Fruit fly (Drosophila melanogaster) whole organism, prepupa: ENCODE data around the gene CG44004.
A peak's percentile ranks its signal among the peaks of the same experiment; 100 is the strongest.

Experiments
- CG10669 ChIP-seq: fragments of 200-800 bp; sonication (Bioruptor generic); optimal IDR thresholded peaks from 3 replicates; lab custom pipeline; 2018; ENCODE audit warnings: missing biosample characterization, mild to moderate bottlenecking, missing genetic modification characterization, moderate library complexity
- CG11294 ChIP-seq: fragments of 200-800 bp; sonication (Bioruptor generic); IDR thresholded peaks from 2 replicates; pipeline ENCODE4 v1.3.6; 2022; ENCODE audit warnings: missing biosample characterization, missing genetic modification characterization
- CG11762 ChIP-seq: fragments of 200-800 bp; sonication (Bioruptor generic); optimal IDR thresholded peaks from 3 replicates; lab custom pipeline; 2016; ENCODE audit warnings: missing biosample characterization, missing genetic modification characterization; ENCODE audit not compliant: insufficient read depth
- CG11902 ChIP-seq: fragments of 200-800 bp; sonication (Bioruptor generic); optimal IDR thresholded peaks from 3 replicates; lab custom pipeline; 2016; ENCODE audit warnings: missing biosample characterization, missing genetic modification characterization
- CG15336 ChIP-seq: fragments of 200-800 bp; sonication (Bioruptor generic); IDR thresholded peaks from 2 replicates; pipeline ENCODE4 v1.3.6; 2022; ENCODE audit warnings: missing biosample characterization, missing genetic modification characterization
- CG1621 ChIP-seq: fragments of 200-800 bp; sonication (Bioruptor generic); optimal IDR thresholded peaks from 3 replicates; lab custom pipeline; 2018; ENCODE audit warnings: missing biosample characterization, mild to moderate bottlenecking, missing genetic modification characterization
- CG16779 ChIP-seq: fragments of 200-800 bp; sonication (Bioruptor generic); optimal IDR thresholded peaks from 3 replicates; lab custom pipeline; 2017; ENCODE audit warnings: missing biosample characterization, mild to moderate bottlenecking, missing genetic modification characterization
- CG3032 ChIP-seq: fragments of 200-800 bp; optimal IDR thresholded peaks from 2 replicates; lab custom pipeline; 2019; ENCODE audit warnings: missing biosample characterization, mild to moderate bottlenecking, missing genetic modification characterization, moderate library complexity
- CG32006 ChIP-seq: fragments of 200-800 bp; sonication (Bioruptor generic); optimal IDR thresholded peaks from 3 replicates; lab custom pipeline; 2017; ENCODE audit warnings: missing biosample characterization, mild to moderate bottlenecking, missing genetic modification characterization
- CG34406 ChIP-seq: fragments of 200-800 bp; sonication (Bioruptor generic); optimal IDR thresholded peaks from 3 replicates; lab custom pipeline; 2016; ENCODE audit warnings: missing biosample characterization, missing genetic modification characterization
- CG3919 ChIP-seq: fragments of 200-800 bp; sonication (Bioruptor generic); optimal IDR thresholded peaks from 3 replicates; lab custom pipeline; 2016; ENCODE audit warnings: missing biosample characterization, missing genetic modification characterization
- CG4318 ChIP-seq: fragments of 200-800 bp; sonication (Bioruptor generic); optimal IDR thresholded peaks from 3 replicates; lab custom pipeline; 2017; ENCODE audit warnings: missing biosample characterization, mild to moderate bottlenecking, missing genetic modification characterization
- CG6163 ChIP-seq: fragments of 200-800 bp; sonication (Bioruptor generic); IDR thresholded peaks from 3 replicates; pipeline ENCODE4 v1.3.6; 2022; ENCODE audit warnings: missing biosample characterization, missing genetic modification characterization
- CG6276 ChIP-seq: fragments of 200-800 bp; sonication (Bioruptor generic); optimal IDR thresholded peaks from 2 replicates; lab custom pipeline; 2017; ENCODE audit warnings: missing biosample characterization, mild to moderate bottlenecking, missing genetic modification characterization
- CG6792 ChIP-seq: fragments of 200-800 bp; sonication (Bioruptor generic); optimal IDR thresholded peaks from 3 replicates; lab custom pipeline; 2016; ENCODE audit warnings: missing biosample characterization, missing genetic modification characterization
- CG6808 ChIP-seq: fragments of 200-800 bp; sonication (Bioruptor generic); optimal IDR thresholded peaks from 3 replicates; lab custom pipeline; 2017; ENCODE audit warnings: missing biosample characterization, missing genetic modification characterization, mild to moderate bottlenecking, moderate library complexity, missing genetic modification reagents
- CG6854 ChIP-seq: fragments of 200-800 bp; sonication (Bioruptor generic); optimal IDR thresholded peaks from 2 replicates; lab custom pipeline; 2017; ENCODE audit warnings: missing biosample characterization, mild to moderate bottlenecking, missing genetic modification characterization
- CG8632 ChIP-seq: fragments of 200-800 bp; sonication (Bioruptor generic); optimal IDR thresholded peaks from 3 replicates; lab custom pipeline; 2016; ENCODE audit warnings: missing biosample characterization, missing genetic modification characterization
- CG9139 ChIP-seq: fragments of 200-800 bp; sonication (Bioruptor generic); optimal IDR thresholded peaks from 3 replicates; lab custom pipeline; 2017; ENCODE audit warnings: missing biosample characterization, mild to moderate bottlenecking, missing genetic modification characterization
- Eip75B ChIP-seq: fragments of 200-800 bp; sonication (Bioruptor generic); optimal IDR thresholded peaks from 3 replicates; lab custom pipeline; 2016; ENCODE audit warnings: missing biosample characterization, missing genetic modification characterization
- Eip93F ChIP-seq: fragments of 200-800 bp; sonication (Bioruptor generic); optimal IDR thresholded peaks from 2 replicates; lab custom pipeline; 2016; ENCODE audit warnings: missing biosample characterization, mild to moderate bottlenecking, missing genetic modification characterization
- Ets96B ChIP-seq: fragments of 200-800 bp; optimal IDR thresholded peaks from 2 replicates; lab custom pipeline; 2019; ENCODE audit warnings: missing biosample characterization, mild to moderate bottlenecking, missing genetic modification characterization, moderate library complexity
- Gug ChIP-seq: fragments of 200-800 bp; sonication (Bioruptor generic); IDR thresholded peaks from 2 replicates; pipeline ENCODE4 v1.3.6; 2022; ENCODE audit warnings: missing biosample characterization, missing genetic modification characterization
- Hr38 ChIP-seq: sonication (Bioruptor generic); optimal IDR thresholded peaks from 2 replicates; lab custom pipeline; 2016; ENCODE audit warnings: missing biosample characterization, missing genetic modification characterization
- Hr39 ChIP-seq: fragments of 200-800 bp; sonication (Bioruptor generic); optimal IDR thresholded peaks from 2 replicates; lab custom pipeline; 2016; ENCODE audit warnings: missing biosample characterization, missing genetic modification characterization
- Hr4 ChIP-seq: fragments of 200-800 bp; sonication (Bioruptor generic); optimal IDR thresholded peaks from 3 replicates; lab custom pipeline; 2016; ENCODE audit warnings: missing biosample characterization, missing genetic modification characterization
- Lpt ChIP-seq: fragments of 200-800 bp; sonication (Bioruptor generic); optimal IDR thresholded peaks from 3 replicates; lab custom pipeline; 2016; ENCODE audit warnings: missing biosample characterization, missing genetic modification characterization
- Met ChIP-seq: fragments of 200-800 bp; sonication (Bioruptor generic); optimal IDR thresholded peaks from 3 replicates; lab custom pipeline; 2016; ENCODE audit warnings: missing biosample characterization, missing genetic modification characterization
- OdsH ChIP-seq: fragments of 200-800 bp; sonication (Bioruptor generic); optimal IDR thresholded peaks from 3 replicates; lab custom pipeline; 2016; ENCODE audit warnings: missing biosample characterization, missing genetic modification characterization
- Smox ChIP-seq: fragments of 200-800 bp; sonication (Bioruptor generic); optimal IDR thresholded peaks from 3 replicates; lab custom pipeline; 2016; ENCODE audit warnings: missing biosample characterization, missing genetic modification characterization
- Sox102F ChIP-seq: fragments of 200-800 bp; sonication (Bioruptor generic); optimal IDR thresholded peaks from 2 replicates; lab custom pipeline; 2016; ENCODE audit warnings: missing biosample characterization, mild to moderate bottlenecking, missing genetic modification characterization
- Sox14 ChIP-seq: fragments of 200-800 bp; sonication (Bioruptor generic); optimal IDR thresholded peaks from 3 replicates; lab custom pipeline; 2016; ENCODE audit warnings: missing biosample characterization, missing genetic modification characterization
- Sox15 ChIP-seq: fragments of 200-800 bp; sonication (Bioruptor generic); optimal IDR thresholded peaks from 3 replicates; lab custom pipeline; 2016; ENCODE audit warnings: missing biosample characterization, missing genetic modification characterization
- achi ChIP-seq: fragments of 200-800 bp; sonication (Bioruptor generic); optimal IDR thresholded peaks from 3 replicates; lab custom pipeline; 2016; ENCODE audit warnings: missing biosample characterization, missing genetic modification characterization
- acj6 ChIP-seq: fragments of 200-800 bp; sonication (Bioruptor generic); optimal IDR thresholded peaks from 3 replicates; lab custom pipeline; 2016; ENCODE audit warnings: missing biosample characterization, missing genetic modification characterization
- dac ChIP-seq: fragments of 200-800 bp; sonication (Bioruptor generic); optimal IDR thresholded peaks from 2 replicates; lab custom pipeline; 2017; ENCODE audit warnings: missing biosample characterization, mild to moderate bottlenecking, missing genetic modification characterization
- eg ChIP-seq: fragments of 200-800 bp; sonication (Bioruptor generic); IDR thresholded peaks from 3 replicates; pipeline ENCODE4 v1.3.6; 2022; ENCODE audit warnings: missing biosample characterization, missing genetic modification characterization
- fkh ChIP-seq: fragments of 200-800 bp; sonication (Bioruptor generic); optimal IDR thresholded peaks from 3 replicates; lab custom pipeline; 2017; ENCODE audit warnings: missing biosample characterization, mild to moderate bottlenecking, missing genetic modification characterization, moderate library complexity
- lz ChIP-seq: fragments of 200-800 bp; sonication (Bioruptor generic); optimal IDR thresholded peaks from 3 replicates; lab custom pipeline; 2016; ENCODE audit warnings: missing biosample characterization, missing genetic modification characterization
- net ChIP-seq: fragments of 200-800 bp; sonication (Bioruptor generic); optimal IDR thresholded peaks from 3 replicates; lab custom pipeline; 2016; ENCODE audit warnings: missing biosample characterization, missing genetic modification characterization
- pdm3 ChIP-seq: fragments of 200-800 bp; sonication (Bioruptor generic); optimal IDR thresholded peaks from 3 replicates; lab custom pipeline; 2016; ENCODE audit warnings: missing biosample characterization, missing genetic modification characterization
- salr ChIP-seq, 2 experiments: fragments of 200-800 bp; sonication (Bioruptor generic); optimal IDR thresholded peaks; 3 replicates each; lab custom pipeline; 2016 to 2018; ENCODE audit warnings: missing biosample characterization in 2 of 2, missing genetic modification characterization in 2 of 2, mild to moderate bottlenecking in 1 of 2
- spab ChIP-seq: fragments of 200-800 bp; sonication (Bioruptor generic); optimal IDR thresholded peaks from 2 replicates; lab custom pipeline; 2017; ENCODE audit warnings: missing biosample characterization, mild to moderate bottlenecking, missing genetic modification characterization, missing genetic modification reagents
- ss ChIP-seq, 2 experiments: fragments of 200-800 bp; sonication (Bioruptor generic); optimal IDR thresholded peaks; 2 replicates in 1 of 2; 3 replicates in 1 of 2; lab custom pipeline; 2017 to 2018; ENCODE audit warnings: mild to moderate bottlenecking in 2 of 2, missing biosample characterization in 2 of 2, missing genetic modification characterization in 2 of 2, moderate library complexity in 1 of 2
- topi ChIP-seq: fragments of 200-800 bp; sonication (Bioruptor generic); optimal IDR thresholded peaks from 3 replicates; lab custom pipeline; 2016; ENCODE audit warnings: missing biosample characterization, missing genetic modification characterization
- vri ChIP-seq: fragments of 200-800 bp; sonication (Bioruptor generic); optimal IDR thresholded peaks from 3 replicates; lab custom pipeline; 2016; ENCODE audit warnings: missing biosample characterization, mild to moderate bottlenecking, missing genetic modification characterization

The CG44004 gene

DNA sequence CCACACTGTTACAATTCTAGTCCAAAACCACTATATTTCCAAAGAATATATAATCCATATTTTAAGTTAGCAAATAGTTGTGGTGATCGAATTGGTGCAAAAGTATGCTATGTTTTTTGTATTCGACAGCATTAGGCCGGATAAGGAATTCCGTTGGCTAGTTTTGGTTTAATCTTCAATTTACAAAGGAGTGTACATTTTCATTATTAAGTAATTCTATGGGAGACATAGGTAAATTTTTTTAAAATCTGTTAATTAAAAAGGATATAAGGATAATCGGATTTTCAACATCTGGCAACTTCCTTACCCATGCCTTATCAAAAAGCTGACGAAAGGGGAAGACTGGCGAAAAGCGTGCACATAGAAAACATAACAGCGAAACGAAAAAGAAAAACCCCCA is 5.0 kb upstream of the CG44004 start (continued):
- TF ChIP-seq CG3032 (tag; lab: Kevin White, UChicago): peak; percentile 70
- TF ChIP-seq vri (GFP tag; lab: Kevin White, UChicago): no peak
- peak; percentile 23 for TF ChIP-seq net (GFP tag; lab: Kevin White, UChicago)
- TF ChIP-seq CG4318: peak; percentile 70
- peak; percentile 54 for TF ChIP-seq CG6276 (GFP tag; lab: Kevin White, UChicago)
- no peak; the same call in 1 of the 2 replicates for TF ChIP-seq CG11294 (GFP tag; lab: Robert Waterston, UW)
- TF ChIP-seq CG16779 (tag; lab: Kevin White, UChicago): peak; percentile 33
- TF ChIP-seq Sox14 (GFP tag; lab: Kevin White, UChicago): peak; percentile 74
- TF ChIP-seq CG15336 (GFP tag; lab: Robert Waterston, UW): peak; percentile 81
- TF ChIP-seq Eip93F: no peak
- peak; percentile 74 for TF ChIP-seq CG32006
- no peak for TF ChIP-seq dac (GFP tag; lab: Kevin White, UChicago)
- peak in 1 of 2 experiments; percentile 60 for TF ChIP-seq ss (GFP tag; optimal IDR thresholded peaks at IDR 0.05; lab: Kevin White, UChicago)
- TF ChIP-seq Hr38 (GFP tag; lab: Kevin White, UChicago): no peak
- peak; percentile 63 for TF ChIP-seq acj6 (GFP tag; lab: Kevin White, UChicago)
- TF ChIP-seq Ets96B (tag; lab: Kevin White, UChicago): peak; percentile 46
- peak; percentile 16 for TF ChIP-seq Hr39 (GFP tag; lab: Kevin White, UChicago)
- TF ChIP-seq Sox15 (GFP tag; lab: Kevin White, UChicago): peak; percentile 12
- TF ChIP-seq Eip75B: peak; percentile 21
- peak; percentile 62; the same call in 2 of the 3 replicates for TF ChIP-seq eg (GFP tag; lab: Robert Waterston, UW)
- peak; percentile 0 for TF ChIP-seq topi (GFP tag; lab: Kevin White, UChicago)

- TF ChIP-seq fkh (no peak), CG1621 (tag; lab: Kevin White, UChicago) (peak; percentile 85), CG6792 (GFP tag; lab: Kevin White, UChicago) (peak; percentile 84), CG6276 (GFP tag; lab: Kevin White, UChicago) (peak; percentile 96), Eip75B (peak; percentile 72), CG9139 (GFP tag; lab: Kevin White, UChicago) (peak; percentile 96), CG11762 (GFP tag; lab: Kevin White, UChicago) (peak; percentile 91), CG10669 (peak; percentile 95), vri (GFP tag; lab: Kevin White, UChicago) (no peak), lz (GFP tag; lab: Kevin White, UChicago) (peak; percentile 63), spab (peak; percentile 97), CG34406 (GFP tag; lab: Kevin White, UChicago) (peak; percentile 89), Hr4 (GFP tag; lab: Kevin White, UChicago) (peak; percentile 79), Gug (GFP tag; lab: Robert Waterston, UW) (peak; percentile 94), CG3919 (peak; percentile 91), Eip93F (no peak), Lpt (GFP tag; lab: Kevin White, UChicago) (peak; percentile 89), net (GFP tag; lab: Kevin White, UChicago) (peak; percentile 89), CG6854 (peak; percentile 26), ss (GFP tag; optimal IDR thresholded peaks at IDR 0.05; lab: Kevin White, UChicago) (peak; percentile 97 to 98), topi (GFP tag; lab: Kevin White, UChicago) (peak; percentile 57), pdm3 (GFP tag; lab: Kevin White, UChicago) (peak; percentile 81), achi (GFP tag; lab: Kevin White, UChicago) (peak; percentile 95), CG11902 (GFP tag; lab: Kevin White, UChicago) (peak; percentile 83), Met (peak; percentile 46), salr (GFP tag; optimal IDR thresholded peaks at IDR 0.05; lab: Kevin White, UChicago) (peak; percentile 87 to 97), CG15336 (GFP tag; lab: Robert Waterston, UW) (peak; percentile 97), CG8632 (GFP tag; lab: Kevin White, UChicago) (peak; percentile 92), CG3032 (tag; lab: Kevin White, UChicago) (peak; percentile 98), CG6163 (GFP tag; lab: Robert Waterston, UW) (peak; percentile 88), Hr39 (GFP tag; lab: Kevin White, UChicago) (peak; percentile 34), OdsH (GFP tag; lab: Kevin White, UChicago) (peak; percentile 93), Smox (peak; percentile 45), CG4318 (peak; percentile 96), Sox14 (GFP tag; lab: Kevin White, UChicago) (peak; percentile 84), CG6808 (GFP tag; lab: Kevin White, UChicago) (peak; percentile 96), Sox102F (GFP tag; lab: Kevin White, UChicago) (peak; percentile 31)
These were observed 4.2 kb upstream of the CG44004 start for dm6 chr3L:18077649-18078417.
